Worm (Caenorhabditis elegans): Measurements from ENCODE around the gene srx-3.

Gene srx-3

DNA sequence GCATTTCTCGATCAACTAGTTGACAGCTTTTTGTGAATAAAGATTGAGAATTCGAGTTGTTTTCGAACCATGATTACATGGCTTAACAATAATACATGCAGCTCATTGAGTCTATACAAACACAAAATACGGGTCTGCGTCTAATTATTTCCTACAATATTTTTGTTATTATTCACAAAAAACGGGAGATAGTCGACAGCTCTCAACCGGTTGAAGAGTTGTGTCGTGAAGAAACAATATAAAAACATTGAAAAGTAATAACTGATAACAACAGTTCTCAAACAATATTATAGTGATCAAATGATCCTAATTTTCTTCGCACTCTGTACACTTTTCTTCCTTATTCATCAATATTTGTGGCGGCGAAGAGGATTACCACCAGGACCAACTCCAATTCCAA, 35.7 kb downstream of the srx-3 start, which contains the start of gene cyp-33B1:
cyp-33B1 (plus strand) TSS at position 301 of the 400 bp plus-strand sequence.
- TF ChIP-seq D2030.7 (GFP tag; IDR thresholded peaks at IDR 0.05) (no peak), snpc-3.4 (tag; optimal IDR thresholded peaks at IDR 0.05) (no peak), cebp-1 (GFP tag; IDR thresholded peaks at IDR 0.05) (no peak), cebp-1 (tag; optimal IDR thresholded peaks at IDR 0.05) (no peak), akir-1 (GFP tag; optimal IDR thresholded peaks at IDR 0.05) (no peak), efl-1 (GFP tag; optimal IDR thresholded peaks at IDR 0.05) (no peak), tbp1 (GFP tag; optimal IDR thresholded peaks at IDR 0.05) (no peak), ets-4 (GFP tag; optimal IDR thresholded peaks at IDR 0.05) (no peak), rcor-1 (GFP tag; IDR thresholded peaks at IDR 0.05) (no peak), lsy-27 (tag; optimal IDR thresholded peaks at IDR 0.05; ENCODE audit: borderline replicate concordance, insufficient read depth) (no peak), snpc-1.3 (tag; optimal IDR thresholded peaks at IDR 0.05; ENCODE audit: insufficient read depth) (no peak), mcd-1 (GFP tag; IDR thresholded peaks at IDR 0.05) (no peak), nhr-80 (tag; optimal IDR thresholded peaks at IDR 0.05) (no peak), tlf-1 (GFP tag; optimal IDR thresholded peaks at IDR 0.05) (no peak), pha-4 (tag; optimal IDR thresholded peaks at IDR 0.05) (no peak), repo-1 (tag; optimal IDR thresholded peaks at IDR 0.05) (no peak), K11D2.4 (GFP tag; IDR thresholded peaks at IDR 0.05) (no peak), hmg-20 (GFP tag; IDR thresholded peaks at IDR 0.05) (no peak), ztf-3 (GFP tag; optimal IDR thresholded peaks at IDR 0.05) (no peak), ZK185.1 (tag; optimal IDR thresholded peaks at IDR 0.05; ENCODE audit: poor library complexity, severe bottlenecking) (no peak)

DNA sequence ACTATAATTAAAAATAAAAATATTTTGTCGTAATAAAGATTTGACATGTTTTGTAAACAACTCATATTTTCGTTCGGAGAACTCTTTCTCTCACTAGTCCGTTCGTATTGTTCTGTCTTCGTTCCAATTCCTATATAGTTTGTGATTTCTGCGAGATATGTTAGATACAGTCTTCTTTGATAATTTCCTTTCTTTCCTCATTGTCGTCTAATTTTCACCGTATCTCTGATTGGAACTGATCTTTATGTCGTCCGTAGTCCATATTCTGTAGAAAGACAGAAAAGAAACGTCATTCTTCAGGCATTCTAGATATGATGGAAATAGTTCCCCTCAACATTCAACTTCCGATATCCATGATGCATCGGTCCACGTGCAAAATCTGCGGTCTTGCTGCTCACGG, 39.5 kb downstream of the srx-3 start, which contains the start of gene nhr-30:
nhr-30 (plus strand) TSS at position 301 of the 400 bp plus-strand sequence.
- TF ChIP-seq pha-4 (tag; optimal IDR thresholded peaks at IDR 0.05) (no peak), hmg-20 (GFP tag; IDR thresholded peaks at IDR 0.05) (no peak), let-526 (GFP tag; IDR thresholded peaks at IDR 0.05) (no peak), hlh-26 (GFP tag; conservative IDR thresholded peaks at IDR 0.05) (no peak), Y79H2A.3 (GFP tag; conservative IDR thresholded peaks at IDR 0.05) (no peak), hrde-1 (tag; optimal IDR thresholded peaks at IDR 0.05; ENCODE audit: borderline replicate concordance) (no peak), lir-1 (GFP tag; conservative IDR thresholded peaks at IDR 0.05) (no peak), bed-2 (GFP tag; IDR thresholded peaks at IDR 0.05) (no peak), ceh-79 (tag; optimal IDR thresholded peaks at IDR 0.05) (no peak), lag-1 (GFP tag; IDR thresholded peaks at IDR 0.05) (no peak), ccch-3 (GFP tag; optimal IDR thresholded peaks at IDR 0.05) (no peak), madf-10 (tag; optimal IDR thresholded peaks at IDR 0.05) (no peak), F22D6.2 (tag; optimal IDR thresholded peaks at IDR 0.05) (no peak)

DNA sequence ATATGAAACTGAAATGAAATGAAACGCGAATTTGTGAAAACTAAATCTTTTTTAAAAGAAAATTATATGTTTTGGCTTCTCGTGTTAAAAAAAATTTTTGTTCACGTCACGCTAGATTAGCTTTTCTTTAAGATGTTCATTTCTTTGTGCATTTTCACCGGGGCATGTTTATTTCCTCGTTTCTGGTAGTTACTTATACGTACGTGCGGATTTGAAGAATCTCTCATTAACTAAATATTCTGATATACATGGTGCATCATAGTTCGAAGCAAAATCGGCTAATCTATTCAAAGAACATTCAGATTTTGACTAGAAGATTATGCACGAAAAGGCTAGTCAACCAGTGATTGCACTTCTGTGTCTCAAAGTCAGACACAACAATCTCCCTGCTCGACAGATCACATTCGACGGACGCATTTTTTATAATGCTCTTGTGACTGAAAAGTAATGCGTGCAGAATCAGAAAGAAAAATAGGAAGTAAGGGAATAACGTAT, 42.3 kb downstream of the srx-3 start, which contains the start of gene C25E10.17:
C25E10.17 (minus strand) TSS at position 51 of the 495 bp plus-strand sequence.
- TF ChIP-seq die-1 (tag; optimal IDR thresholded peaks at IDR 0.05): no peak
- no peak for TF ChIP-seq B0035.1 (tag; optimal IDR thresholded peaks at IDR 0.05)
- no peak for TF ChIP-seq K11D2.4 (GFP tag; IDR thresholded peaks at IDR 0.05)
- no peak for TF ChIP-seq hlh-12 (tag; optimal IDR thresholded peaks at IDR 0.05)
- TF ChIP-seq F22D6.2 (tag; optimal IDR thresholded peaks at IDR 0.05): no peak
- TF ChIP-seq bed-1 (GFP tag; IDR thresholded peaks at IDR 0.05): no peak
- no peak for TF ChIP-seq akir-1 (GFP tag; optimal IDR thresholded peaks at IDR 0.05)
- no peak for TF ChIP-seq gei-17 (GFP tag; optimal IDR thresholded peaks at IDR 0.05)
- TF ChIP-seq nhr-179 (tag; optimal IDR thresholded peaks at IDR 0.05): no peak
